Fruit fly (Drosophila melanogaster): ENCODE results near the gene Psf2.

DNA sequence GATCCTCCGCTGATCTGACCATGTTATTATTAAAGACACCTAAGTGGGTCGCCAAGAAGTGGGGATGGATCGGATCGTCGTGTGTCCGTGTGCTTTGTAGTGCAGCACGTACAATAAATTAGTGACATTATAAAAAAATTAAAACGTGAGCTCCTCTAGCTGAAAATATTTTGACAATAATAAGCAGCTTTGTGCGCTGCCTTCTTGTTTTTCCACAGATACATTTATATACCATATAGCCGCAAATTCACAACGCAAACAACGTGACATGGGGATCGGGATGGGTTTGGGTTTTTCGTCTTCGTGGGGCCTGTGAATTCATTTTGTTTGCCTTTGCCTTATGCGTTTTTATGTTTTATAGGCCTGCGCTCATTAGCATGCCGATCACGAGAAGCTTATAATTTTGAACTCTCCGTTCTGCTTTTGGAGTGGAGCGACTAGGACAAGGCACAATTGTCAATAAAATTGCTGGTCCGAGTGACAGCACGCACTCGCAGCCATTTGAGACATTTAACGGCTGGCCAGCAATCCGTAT is 21.3 kb downstream of the Psf2 start:
- TF ChIP-seq h (optimal IDR thresholded peaks at IDR 0.05) (no peak), ttk (optimal IDR thresholded peaks at IDR 0.05) (no peak), psq (optimal IDR thresholded peaks at IDR 0.05) (no peak), Myc (optimal IDR thresholded peaks at IDR 0.05) (no peak), insv (optimal IDR thresholded peaks at IDR 0.05) (no peak), Sin3A (optimal IDR thresholded peaks at IDR 0.05) (no peak)

All from Kc167 (cell line).